Worm (Caenorhabditis elegans) whole organism, L2 larva: ENCODE measurements around the gene spe-41.

Experiments used
- R02D3.7 ChIP-seq: fragments of 150-350 bp; optimal IDR thresholded peaks from 2 replicates; lab custom pipeline; 2014; ENCODE audit warnings: missing biosample characterization, missing genetic modification characterization
- Y55F3AM.14 ChIP-seq: fragments of 200-800 bp; sonication (Bioruptor generic); optimal IDR thresholded peaks from 2 replicates; lab custom pipeline; 2018; ENCODE audit warnings: mild to moderate bottlenecking, missing genetic modification characterization, missing compliant biosample characterization
- ZK546.5 ChIP-seq: sonication (generic microtip); optimal IDR thresholded peaks from 2 replicates; lab custom pipeline; 2017; ENCODE audit warnings: missing biosample characterization, missing genetic modification characterization
- alr-1 ChIP-seq: fragments of 150-350 bp; optimal IDR thresholded peaks from 2 replicates; lab custom pipeline; 2014; ENCODE audit warnings: missing biosample characterization, missing genetic modification characterization
- ama-1 ChIP-seq: fragments of 150-350 bp; optimal IDR thresholded peaks from 2 replicates; lab custom pipeline; 2018; ENCODE audit warnings: inconsistent platforms
- ceh-16 ChIP-seq: fragments of 150-350 bp; optimal IDR thresholded peaks from 2 replicates; lab custom pipeline; 2014; ENCODE audit warnings: missing biosample characterization, missing genetic modification characterization
- crh-2 ChIP-seq: sonication (generic microtip); optimal IDR thresholded peaks from 2 replicates; lab custom pipeline; 2017; ENCODE audit warnings: missing biosample characterization, missing genetic modification characterization
- dmd-4 ChIP-seq: sonication (generic microtip); optimal IDR thresholded peaks from 2 replicates; lab custom pipeline; 2017; ENCODE audit warnings: missing biosample characterization, missing genetic modification characterization
- egl-27 ChIP-seq: sonication (generic microtip); optimal IDR thresholded peaks from 3 replicates; lab custom pipeline; 2017; ENCODE audit warnings: missing biosample characterization, missing genetic modification reagents, missing genetic modification characterization
- elt-3 ChIP-seq: sonication (generic microtip); optimal IDR thresholded peaks from 2 replicates; lab custom pipeline; 2017; ENCODE audit warnings: missing biosample characterization, missing genetic modification characterization
- fos-1 ChIP-seq: fragments of 150-350 bp; optimal IDR thresholded peaks from 2 replicates; lab custom pipeline; 2014; ENCODE audit warnings: missing biosample characterization, missing genetic modification characterization
- lin-11 ChIP-seq: fragments of 150-350 bp; sonication (generic microtip); optimal IDR thresholded peaks from 2 replicates; lab custom pipeline; 2014; ENCODE audit warnings: missing biosample characterization, missing genetic modification characterization, inconsistent platforms, mixed read lengths
- lin-13 ChIP-seq: fragments of 150-350 bp; optimal IDR thresholded peaks from 2 replicates; lab custom pipeline; 2014; ENCODE audit warnings: missing biosample characterization, missing genetic modification reagents, missing genetic modification characterization
- lsy-2 ChIP-seq, 2 experiments: fragments of 150-350 bp in 1 of 2; sonication (generic microtip) in 1 of 2; optimal IDR thresholded peaks; 2 replicates each; lab custom pipeline; 2014 to 2017; ENCODE audit warnings: missing biosample characterization in 2 of 2, missing genetic modification characterization in 2 of 2
- mab-5 ChIP-seq: fragments of 150-350 bp; optimal IDR thresholded peaks from 2 replicates; lab custom pipeline; 2014; ENCODE audit warnings: missing biosample characterization, missing genetic modification characterization
- mbf-1 ChIP-seq: sonication (generic microtip); optimal IDR thresholded peaks from 2 replicates; lab custom pipeline; 2017; ENCODE audit warnings: missing biosample characterization, missing genetic modification characterization
- mdl-1 ChIP-seq, 2 experiments: fragments of 150-350 bp in 1 of 2; sonication (generic microtip) in 1 of 2; optimal IDR thresholded peaks; 2 replicates each; lab custom pipeline; 2017; ENCODE audit warnings: missing biosample characterization in 2 of 2, missing genetic modification characterization in 2 of 2
- nhr-10 ChIP-seq: sonication (generic microtip); optimal IDR thresholded peaks from 2 replicates; lab custom pipeline; 2017; ENCODE audit warnings: missing biosample characterization, missing genetic modification characterization
- nhr-11 ChIP-seq: fragments of 150-350 bp; optimal IDR thresholded peaks from 2 replicates; lab custom pipeline; 2014; ENCODE audit warnings: missing biosample characterization, missing genetic modification characterization
- nhr-12 ChIP-seq: fragments of 150-350 bp; optimal IDR thresholded peaks from 2 replicates; lab custom pipeline; 2014; ENCODE audit warnings: missing biosample characterization, missing genetic modification characterization
- nhr-129 ChIP-seq: fragments of 150-350 bp; optimal IDR thresholded peaks from 2 replicates; lab custom pipeline; 2014; ENCODE audit warnings: missing biosample characterization, missing genetic modification characterization
- nhr-21 ChIP-seq: fragments of 150-350 bp; optimal IDR thresholded peaks from 2 replicates; lab custom pipeline; 2014; ENCODE audit warnings: missing biosample characterization, missing genetic modification characterization
- nhr-23 ChIP-seq: fragments of 150-350 bp; optimal IDR thresholded peaks from 2 replicates; lab custom pipeline; 2014; ENCODE audit warnings: missing biosample characterization, missing genetic modification reagents, missing genetic modification characterization
- nhr-237 ChIP-seq: fragments of 150-350 bp; optimal IDR thresholded peaks from 2 replicates; lab custom pipeline; 2014; ENCODE audit warnings: missing biosample characterization, missing genetic modification characterization
- nhr-25 ChIP-seq: fragments of 150-350 bp; sonication (generic microtip); optimal IDR thresholded peaks from 3 replicates; lab custom pipeline; 2014; ENCODE audit warnings: missing biosample characterization, missing genetic modification characterization
- nhr-6 ChIP-seq: fragments of 150-350 bp; optimal IDR thresholded peaks from 2 replicates; lab custom pipeline; 2014; ENCODE audit warnings: missing biosample characterization, missing genetic modification characterization
- nhr-77 ChIP-seq: fragments of 150-350 bp; optimal IDR thresholded peaks from 2 replicates; lab custom pipeline; 2014; ENCODE audit warnings: missing biosample characterization, missing genetic modification characterization
- sem-4 ChIP-seq: fragments of 150-350 bp; optimal IDR thresholded peaks from 2 replicates; lab custom pipeline; 2014; ENCODE audit warnings: missing biosample characterization, missing genetic modification reagents, missing genetic modification characterization
- skn-1 ChIP-seq: sonication (generic microtip); optimal IDR thresholded peaks from 2 replicates; lab custom pipeline; 2017; ENCODE audit warnings: missing biosample characterization, missing genetic modification characterization
- sma-3 ChIP-seq: sonication (generic microtip); optimal IDR thresholded peaks from 2 replicates; lab custom pipeline; 2016; ENCODE audit warnings: missing genetic modification reagents, missing genetic modification characterization, missing compliant biosample characterization
- sma-9 ChIP-seq, 2 experiments: fragments of 150-350 bp in 1 of 2; sonication (generic microtip) in 1 of 2; optimal IDR thresholded peaks; 2 replicates each; lab custom pipeline; 2014 to 2016; ENCODE audit warnings: missing genetic modification characterization in 2 of 2, mild to moderate bottlenecking in 1 of 2, missing biosample characterization in 1 of 2, missing compliant biosample characterization in 1 of 2, missing genetic modification reagents in 1 of 2, moderate library complexity in 1 of 2
- snpc-4 ChIP-seq: fragments of 150-350 bp; optimal IDR thresholded peaks from 2 replicates; lab custom pipeline; 2014; ENCODE audit warnings: missing biosample characterization, missing genetic modification characterization
- unc-39 ChIP-seq: fragments of 150-350 bp; optimal IDR thresholded peaks from 2 replicates; lab custom pipeline; 2014; ENCODE audit warnings: missing biosample characterization, missing genetic modification characterization
- unc-62 ChIP-seq: fragments of 150-350 bp; optimal IDR thresholded peaks from 2 replicates; lab custom pipeline; 2014; ENCODE audit warnings: missing biosample characterization, missing genetic modification reagents, missing genetic modification characterization
- ztf-1 ChIP-seq: fragments of 200-800 bp; sonication (Bioruptor generic); conservative IDR thresholded peaks from 2 replicates; pipeline ENCODE4 v1.3.6; 2022; ENCODE audit warnings: missing genetic modification characterization, missing compliant biosample characterization
- ztf-11 ChIP-seq: sonication (generic microtip); optimal IDR thresholded peaks from 2 replicates; lab custom pipeline; 2017; ENCODE audit warnings: missing biosample characterization, missing genetic modification characterization
- ztf-4 ChIP-seq: fragments of 150-350 bp; optimal IDR thresholded peaks from 2 replicates; lab custom pipeline; 2014; ENCODE audit warnings: missing biosample characterization, missing genetic modification characterization

Gene spe-41

DNA sequence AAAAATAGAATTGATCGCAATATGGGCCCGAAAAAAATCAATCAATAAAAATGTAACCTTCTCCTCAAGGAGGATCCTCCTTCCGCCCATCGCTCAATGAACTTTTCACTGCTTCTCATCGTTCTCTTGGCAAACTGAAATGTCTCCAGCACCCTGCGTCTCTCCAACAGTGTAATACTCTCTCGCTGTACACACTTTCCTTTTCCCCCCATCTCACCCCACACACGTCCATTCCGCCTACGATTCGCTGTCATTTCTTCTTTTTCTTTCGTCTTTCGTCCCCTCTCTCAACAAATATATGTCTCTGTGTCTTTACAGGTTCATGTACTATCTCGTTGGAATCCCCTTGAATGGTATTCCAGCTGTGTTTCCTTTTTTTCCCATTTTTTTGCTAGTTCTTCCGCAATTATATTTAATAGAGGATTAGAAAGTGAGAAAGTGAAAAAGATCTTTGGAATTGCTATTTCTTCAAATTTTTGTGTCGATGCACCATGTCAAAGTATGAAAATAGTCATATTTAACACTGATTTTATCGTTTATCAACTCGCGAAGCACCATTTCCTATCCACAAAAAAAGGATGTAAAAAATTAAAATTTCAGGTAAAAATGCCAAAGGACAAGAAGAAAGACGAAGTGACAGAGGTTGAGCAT is 27.5 kb upstream of the spe-41 start, which contains the start of gene rsu-1 (continued):
- TF ChIP-seq nhr-10 (tag; lab: Kevin White, UChicago): no peak
- no peak for TF ChIP-seq mdl-1 (tag; optimal IDR thresholded peaks at IDR 0.05; lab: Kevin White, UChicago)
- no peak for TF ChIP-seq ztf-1 (GFP tag; lab: Robert Waterston, UW)
- no peak for TF ChIP-seq dmd-4 (tag; lab: Kevin White, UChicago)

DNA sequence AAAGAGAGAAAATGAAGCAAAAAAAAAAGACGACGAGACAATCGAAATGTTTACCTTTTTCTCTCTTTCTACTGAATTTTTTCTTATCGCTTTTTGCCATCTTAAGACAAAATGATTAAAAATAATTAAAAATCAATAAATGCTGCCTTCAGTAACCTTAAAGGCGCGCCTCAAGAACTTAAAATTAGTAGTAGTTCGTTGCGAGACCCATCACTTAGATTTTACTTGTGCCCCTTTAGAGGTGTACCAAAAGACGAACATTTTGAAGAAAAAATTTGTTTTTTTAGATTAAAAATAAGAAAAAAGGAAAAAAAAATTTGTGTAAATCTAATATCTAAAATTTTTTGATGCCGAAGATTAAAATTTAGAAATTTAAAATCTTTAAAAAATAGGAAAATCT is 27.0 kb upstream of the spe-41 start:
- TF ChIP-seq Y55F3AM.14 (GFP tag; lab: Kevin White, UChicago) (no peak), R02D3.7 (tag; lab: Kevin White, UChicago) (no peak), sma-9 (GFP tag; optimal IDR thresholded peaks at IDR 0.05; lab: Kevin White, UChicago) (no peak), sma-9 (tag; optimal IDR thresholded peaks at IDR 0.05; lab: Kevin White, UChicago) (no peak), mbf-1 (tag; lab: Kevin White, UChicago) (no peak), unc-39 (tag; lab: Kevin White, UChicago) (no peak), mdl-1 (tag; optimal IDR thresholded peaks at IDR 0.05; lab: Kevin White, UChicago) (no peak), skn-1 (tag; lab: Kevin White, UChicago) (no peak), nhr-129 (tag; lab: Kevin White, UChicago) (no peak), mab-5 (no peak), lsy-2 (tag; optimal IDR thresholded peaks at IDR 0.05; lab: Kevin White, UChicago) (no peak), nhr-237 (tag; lab: Kevin White, UChicago) (no peak), dmd-4 (tag; lab: Kevin White, UChicago) (no peak), nhr-12 (tag; lab: Kevin White, UChicago) (no peak), ZK546.5 (tag; lab: Kevin White, UChicago) (no peak), alr-1 (tag; lab: Kevin White, UChicago) (no peak), unc-62 (no peak), nhr-25 (no peak), sem-4 (tag; lab: Kevin White, UChicago) (no peak), lin-13 (GFP tag; lab: Kevin White, UChicago) (no peak), ztf-4 (tag; lab: Kevin White, UChicago) (no peak)

DNA sequence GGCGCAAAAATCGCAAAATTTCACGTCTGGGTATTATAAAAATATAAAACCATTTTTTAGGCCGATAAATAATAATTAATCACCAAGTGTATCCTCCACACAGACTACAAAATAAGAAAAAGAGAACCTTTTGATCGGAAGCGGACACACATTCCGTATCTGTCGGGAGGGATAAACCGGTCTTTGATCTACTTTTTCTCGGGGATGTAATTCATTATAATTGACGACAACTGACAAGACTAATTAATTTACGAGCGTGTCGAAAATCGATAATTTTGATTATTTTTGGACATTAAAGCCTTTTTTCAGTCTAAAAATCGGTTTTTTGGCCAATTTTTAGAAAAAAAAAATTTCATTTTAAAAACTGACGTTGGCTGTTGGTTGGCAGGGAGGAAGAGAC is 26.4 kb upstream of the spe-41 start:
- no peak for TF ChIP-seq nhr-11
- no peak for TF ChIP-seq nhr-25
- TF ChIP-seq nhr-23 (tag; lab: Kevin White, UChicago): no peak
- peak; percentile 7 for TF ChIP-seq sma-3
- no peak for TF ChIP-seq lsy-2 (tag; optimal IDR thresholded peaks at IDR 0.05; lab: Kevin White, UChicago)
- no peak for TF ChIP-seq dmd-4 (tag; lab: Kevin White, UChicago)
- TF ChIP-seq nhr-6 (tag; lab: Kevin White, UChicago): no peak
- TF ChIP-seq elt-3: no peak
- TF ChIP-seq mbf-1 (tag; lab: Kevin White, UChicago): no peak
- TF ChIP-seq sma-9 (GFP tag; optimal IDR thresholded peaks at IDR 0.05; lab: Kevin White, UChicago): no peak
- no peak for TF ChIP-seq sma-9 (tag; optimal IDR thresholded peaks at IDR 0.05; lab: Kevin White, UChicago)
- no peak for TF ChIP-seq nhr-12 (tag; lab: Kevin White, UChicago)
- TF ChIP-seq mab-5: no peak
- no peak for TF ChIP-seq egl-27 (tag; lab: Kevin White, UChicago)
- TF ChIP-seq nhr-129 (tag; lab: Kevin White, UChicago): no peak
- no peak for TF ChIP-seq ztf-11 (tag; lab: Kevin White, UChicago)
- TF ChIP-seq unc-39 (tag; lab: Kevin White, UChicago): no peak
- no peak for TF ChIP-seq ceh-16 (tag; lab: Kevin White, UChicago)
- peak; percentile 1 for TF ChIP-seq unc-62
- TF ChIP-seq nhr-77 (tag; lab: Kevin White, UChicago): no peak
- TF ChIP-seq snpc-4: no peak
- TF ChIP-seq nhr-21 (tag; lab: Kevin White, UChicago): peak; percentile 22
- TF ChIP-seq ama-1 (lab: Kevin White, UChicago): no peak
- no peak for TF ChIP-seq crh-2
- TF ChIP-seq nhr-10 (tag; lab: Kevin White, UChicago): no peak
- no peak for TF ChIP-seq mdl-1 (tag; optimal IDR thresholded peaks at IDR 0.05; lab: Kevin White, UChicago)
- TF ChIP-seq ztf-1 (GFP tag; lab: Robert Waterston, UW): no peak
- no peak for TF ChIP-seq alr-1 (tag; lab: Kevin White, UChicago)
- TF ChIP-seq, all 48 proteins: peak for 3

DNA sequence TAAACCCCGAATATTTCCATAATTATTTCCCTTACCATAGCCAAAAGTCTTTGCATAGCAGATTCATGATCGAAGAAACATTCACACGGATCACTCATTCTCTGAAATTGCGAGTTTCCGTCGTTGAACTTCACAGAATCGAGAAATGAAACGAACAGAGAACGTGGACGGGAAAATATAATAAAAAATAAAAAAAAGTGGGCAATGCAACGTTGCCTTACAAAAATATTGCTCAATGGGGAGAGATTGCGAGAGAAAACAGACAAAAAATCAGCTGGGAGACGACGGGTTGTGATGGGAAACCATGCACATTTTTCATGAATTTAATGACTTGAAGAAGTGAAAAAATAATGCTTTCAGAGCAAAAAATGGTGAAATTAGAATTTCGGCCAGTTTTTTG is 25.6 kb upstream of the spe-41 start, which contains the start of gene smim-14:
Gene smim-14, minus strand, starts transcription at position 101 of the 400 bp plus-strand sequence.
- TF ChIP-seq ztf-11 (tag; lab: Kevin White, UChicago) (no peak), fos-1 (tag; lab: Kevin White, UChicago) (peak; percentile 13), lin-11 (tag; lab: Kevin White, UChicago) (no peak)
